Fruit fly (Drosophila melanogaster) whole organism, embryonic: ENCODE data around the gene CG5850.

Source experiments
- Abd-B ChIP-seq: fragments of 200-800 bp; sonication (Bioruptor generic); optimal IDR thresholded peaks from 2 replicates; lab custom pipeline; 2018; ENCODE audit warnings: missing biosample characterization, mild to moderate bottlenecking, missing genetic modification characterization, moderate library complexity
- Adf1 ChIP-seq: fragments of 200-800 bp; sonication (Bioruptor generic); IDR thresholded peaks from 2 replicates; pipeline ENCODE4 v1.3.6; 2022; ENCODE audit warnings: missing biosample characterization, missing genetic modification characterization
- Atf6 ChIP-seq: fragments of 200-800 bp; sonication (Bioruptor generic); IDR thresholded peaks from 2 replicates; pipeline ENCODE4 v1.3.6; 2022; ENCODE audit warnings: missing biosample characterization, missing genetic modification characterization
- Bdp1 ChIP-seq: fragments of 200-800 bp; sonication (Bioruptor generic); optimal IDR thresholded peaks from 3 replicates; lab custom pipeline; 2016; ENCODE audit warnings: missing biosample characterization, missing genetic modification characterization
- CG11560 ChIP-seq: fragments of 200-800 bp; sonication (Bioruptor generic); IDR thresholded peaks from 3 replicates; pipeline ENCODE4 v1.3.6; 2022; ENCODE audit warnings: missing biosample characterization, missing genetic modification characterization
- CG12299 ChIP-seq: fragments of 200-800 bp; sonication (Bioruptor generic); optimal IDR thresholded peaks from 2 replicates; lab custom pipeline; 2018; ENCODE audit warnings: missing biosample characterization, mild to moderate bottlenecking, missing genetic modification characterization
- CG12391 ChIP-seq: fragments of 200-800 bp; sonication (Bioruptor generic); optimal IDR thresholded peaks from 3 replicates; lab custom pipeline; 2018; ENCODE audit warnings: missing biosample characterization, mild to moderate bottlenecking, missing genetic modification characterization, moderate library complexity
- CG13775 ChIP-seq: fragments of 200-800 bp; sonication (Bioruptor generic); optimal IDR thresholded peaks from 3 replicates; lab custom pipeline; 2017; ENCODE audit warnings: missing biosample characterization, mild to moderate bottlenecking, missing genetic modification characterization
- CG14667 ChIP-seq: fragments of 200-800 bp; sonication (Bioruptor generic); IDR thresholded peaks from 2 replicates; pipeline ENCODE4 v1.3.6; 2022; ENCODE audit warnings: missing biosample characterization, missing genetic modification characterization
- CG15696 ChIP-seq: fragments of 200-800 bp; sonication (Bioruptor generic); optimal IDR thresholded peaks from 2 replicates; lab custom pipeline; 2019; ENCODE audit warnings: missing biosample characterization, mild to moderate bottlenecking, missing genetic modification characterization, moderate library complexity
- CG17385 ChIP-seq: fragments of 200-800 bp; sonication (Bioruptor generic); optimal IDR thresholded peaks from 3 replicates; lab custom pipeline; 2018; ENCODE audit warnings: missing biosample characterization, mild to moderate bottlenecking, missing genetic modification characterization
- CG4617 ChIP-seq: fragments of 200-800 bp; sonication (Bioruptor generic); optimal IDR thresholded peaks from 3 replicates; lab custom pipeline; 2016; ENCODE audit warnings: missing biosample characterization, missing genetic modification characterization, borderline replicate concordance
- CG6254 ChIP-seq: fragments of 200-800 bp; sonication (Bioruptor generic); optimal IDR thresholded peaks from 3 replicates; lab custom pipeline; 2017; ENCODE audit warnings: mild to moderate bottlenecking, missing biosample characterization, missing genetic modification reagents, missing genetic modification characterization
- CG7928 ChIP-seq: fragments of 200-800 bp; sonication (Bioruptor generic); optimal IDR thresholded peaks from 2 replicates; lab custom pipeline; 2017; ENCODE audit warnings: missing biosample characterization, mild to moderate bottlenecking, missing genetic modification characterization
- CG7963 ChIP-seq: fragments of 200-800 bp; sonication (Bioruptor generic); IDR thresholded peaks from 3 replicates; pipeline ENCODE4 v1.3.6; 2022; ENCODE audit warnings: missing biosample characterization, missing genetic modification characterization; ENCODE audit not compliant: partially characterized antibody
- CG7987 ChIP-seq: fragments of 200-800 bp; sonication (Bioruptor generic); optimal IDR thresholded peaks from 2 replicates; lab custom pipeline; 2018; ENCODE audit warnings: missing biosample characterization, mild to moderate bottlenecking, missing genetic modification characterization, moderate library complexity
- CG8359 ChIP-seq: fragments of 200-800 bp; sonication (Bioruptor generic); optimal IDR thresholded peaks from 2 replicates; lab custom pipeline; 2017; ENCODE audit warnings: missing biosample characterization, mild to moderate bottlenecking, missing genetic modification characterization, borderline replicate concordance
- CG9609 ChIP-seq: fragments of 200-800 bp; sonication (Bioruptor generic); optimal IDR thresholded peaks from 3 replicates; lab custom pipeline; 2016; ENCODE audit warnings: missing biosample characterization, missing genetic modification characterization
- CG9817 ChIP-seq: fragments of 200-800 bp; sonication (Bioruptor generic); optimal IDR thresholded peaks from 2 replicates; lab custom pipeline; 2018; ENCODE audit warnings: missing biosample characterization, mild to moderate bottlenecking, missing genetic modification characterization, moderate library complexity
- CG9932 ChIP-seq: fragments of 200-800 bp; sonication (Bioruptor generic); IDR thresholded peaks from 2 replicates; pipeline ENCODE4 v1.3.6; 2022; ENCODE audit warnings: missing biosample characterization, missing genetic modification characterization
- CTCF ChIP-seq: fragments of 200-800 bp; sonication (Bioruptor generic); optimal IDR thresholded peaks from 2 replicates; lab custom pipeline; 2017; ENCODE audit warnings: missing biosample characterization, mild to moderate bottlenecking, missing genetic modification characterization, moderate library complexity
- CoRest ChIP-seq: fragments of 200-800 bp; sonication (Bioruptor generic); optimal IDR thresholded peaks from 3 replicates; lab custom pipeline; 2018; ENCODE audit warnings: missing biosample characterization, mild to moderate bottlenecking, missing genetic modification characterization, moderate library complexity
- Dll ChIP-seq: fragments of 200-800 bp; sonication (Bioruptor generic); IDR thresholded peaks from 4 replicates; pipeline ENCODE4 v1.3.6; 2022; ENCODE audit warnings: missing biosample characterization, missing genetic modification characterization; ENCODE audit not compliant: partially characterized antibody
- Ets97D ChIP-seq: fragments of 200-800 bp; sonication (Bioruptor generic); optimal IDR thresholded peaks from 3 replicates; lab custom pipeline; 2016; ENCODE audit warnings: missing biosample characterization, missing genetic modification characterization
- Fer2 ChIP-seq: fragments of 200-800 bp; sonication (Bioruptor generic); optimal IDR thresholded peaks from 2 replicates; lab custom pipeline; 2018; ENCODE audit warnings: missing biosample characterization, mild to moderate bottlenecking, missing genetic modification characterization, moderate library complexity
- Jarid2 ChIP-seq: fragments of 200-800 bp; sonication (Bioruptor generic); optimal IDR thresholded peaks from 3 replicates; lab custom pipeline; 2017; ENCODE audit warnings: mild to moderate bottlenecking, missing biosample characterization, missing genetic modification reagents, missing genetic modification characterization
- NC2β ChIP-seq: fragments of 200-800 bp; sonication (Bioruptor generic); optimal IDR thresholded peaks from 2 replicates; lab custom pipeline; 2016; ENCODE audit warnings: missing biosample characterization, missing genetic modification characterization
- Nf-YC ChIP-seq: fragments of 200-800 bp; optimal IDR thresholded peaks from 3 replicates; lab custom pipeline; 2019; ENCODE audit warnings: missing biosample characterization, mild to moderate bottlenecking, missing genetic modification characterization, moderate library complexity
- ac ChIP-seq: fragments of 200-800 bp; sonication (Bioruptor generic); optimal IDR thresholded peaks from 3 replicates; lab custom pipeline; 2017; ENCODE audit warnings: missing biosample characterization, mild to moderate bottlenecking, missing genetic modification characterization
- aop ChIP-seq: fragments of 200-800 bp; sonication (Bioruptor generic); IDR thresholded peaks from 2 replicates; pipeline ENCODE4 v1.3.6; 2022; ENCODE audit warnings: missing biosample characterization, missing genetic modification characterization
- ara ChIP-seq: fragments of 200-800 bp; sonication (Bioruptor generic); IDR thresholded peaks from 2 replicates; pipeline ENCODE4 v1.3.6; 2022; ENCODE audit warnings: missing biosample characterization, missing genetic modification characterization
- bsh ChIP-seq, 2 experiments: fragments of 200-800 bp; sonication (Bioruptor generic); optimal IDR thresholded peaks; 2 replicates each; lab custom pipeline; 2017 to 2018; ENCODE audit warnings: mild to moderate bottlenecking in 2 of 2, missing biosample characterization in 2 of 2, missing genetic modification characterization in 2 of 2, moderate library complexity in 1 of 2
- btn ChIP-seq: fragments of 200-800 bp; sonication (Bioruptor generic); optimal IDR thresholded peaks from 2 replicates; lab custom pipeline; 2016; ENCODE audit warnings: missing biosample characterization, missing genetic modification characterization
- crp ChIP-seq, 2 experiments: fragments of 200-800 bp; sonication (Bioruptor generic); optimal IDR thresholded peaks; 2 replicates in 1 of 2; 3 replicates in 1 of 2; lab custom pipeline; 2017; ENCODE audit warnings: missing biosample characterization in 2 of 2, missing genetic modification characterization in 2 of 2, mild to moderate bottlenecking in 1 of 2, moderate library complexity in 1 of 2
- cwo ChIP-seq: fragments of 200-800 bp; sonication (Bioruptor generic); optimal IDR thresholded peaks from 3 replicates; lab custom pipeline; 2017; ENCODE audit warnings: missing biosample characterization, missing genetic modification characterization, mild to moderate bottlenecking, moderate library complexity, missing genetic modification reagents
- ewg ChIP-seq: fragments of 200-800 bp; sonication (Bioruptor generic); optimal IDR thresholded peaks from 3 replicates; lab custom pipeline; 2017; ENCODE audit warnings: mild to moderate bottlenecking, missing biosample characterization, missing genetic modification reagents, missing genetic modification characterization
- gsb-n ChIP-seq: fragments of 200-800 bp; sonication (Bioruptor generic); optimal IDR thresholded peaks from 3 replicates; lab custom pipeline; 2018; ENCODE audit warnings: missing biosample characterization, mild to moderate bottlenecking, missing genetic modification characterization
- kah ChIP-seq: fragments of 200-800 bp; sonication (Bioruptor generic); optimal IDR thresholded peaks from 2 replicates; lab custom pipeline; 2018; ENCODE audit warnings: missing biosample characterization, mild to moderate bottlenecking, missing genetic modification characterization
- luna ChIP-seq: fragments of 200-800 bp; sonication (Bioruptor generic); optimal IDR thresholded peaks from 2 replicates; lab custom pipeline; 2016; ENCODE audit warnings: missing biosample characterization, missing genetic modification characterization
- nau ChIP-seq: fragments of 200-800 bp; sonication (Bioruptor generic); optimal IDR thresholded peaks from 3 replicates; lab custom pipeline; 2017; ENCODE audit warnings: missing biosample characterization, mild to moderate bottlenecking, missing genetic modification characterization, missing genetic modification reagents
- oc ChIP-seq: fragments of 200-800 bp; sonication (Bioruptor generic); optimal IDR thresholded peaks from 2 replicates; lab custom pipeline; 2018; ENCODE audit warnings: missing biosample characterization, mild to moderate bottlenecking, missing genetic modification characterization, moderate library complexity
- pho ChIP-seq: fragments of 200-800 bp; sonication (Bioruptor generic); optimal IDR thresholded peaks from 2 replicates; lab custom pipeline; 2016; ENCODE audit warnings: missing biosample characterization, missing genetic modification characterization
- psq ChIP-seq: fragments of 200-800 bp; sonication (Bioruptor generic); optimal IDR thresholded peaks from 2 replicates; lab custom pipeline; 2017; ENCODE audit warnings: missing biosample characterization, missing genetic modification characterization
- shn ChIP-seq: fragments of 200-800 bp; sonication (Bioruptor generic); optimal IDR thresholded peaks from 3 replicates; lab custom pipeline; 2016; ENCODE audit warnings: missing biosample characterization, missing genetic modification characterization
- slp2 ChIP-seq: fragments of 200-800 bp; sonication (Bioruptor generic); optimal IDR thresholded peaks from 2 replicates; lab custom pipeline; 2016; ENCODE audit warnings: missing biosample characterization, missing genetic modification characterization
- sna ChIP-seq: fragments of 200-800 bp; sonication (Bioruptor generic); IDR thresholded peaks from 2 replicates; pipeline ENCODE4 v1.3.6; 2022; ENCODE audit warnings: missing biosample characterization, missing genetic modification characterization; ENCODE audit not compliant: partially characterized antibody
- so ChIP-seq: fragments of 200-800 bp; sonication (Bioruptor generic); IDR thresholded peaks from 3 replicates; pipeline ENCODE4 v1.3.6; 2022; ENCODE audit warnings: missing biosample characterization, missing genetic modification characterization
- sob ChIP-seq: fragments of 200-800 bp; sonication (Bioruptor generic); IDR thresholded peaks from 2 replicates; pipeline ENCODE4 v1.3.6; 2022; ENCODE audit warnings: missing biosample characterization, missing genetic modification characterization
- tap ChIP-seq: fragments of 200-800 bp; optimal IDR thresholded peaks from 3 replicates; lab custom pipeline; 2019; ENCODE audit warnings: missing biosample characterization, mild to moderate bottlenecking, missing genetic modification characterization, moderate library complexity
- tup ChIP-seq: fragments of 200-800 bp; sonication (Bioruptor generic); optimal IDR thresholded peaks from 2 replicates; lab custom pipeline; 2016; ENCODE audit warnings: missing biosample characterization, mild to moderate bottlenecking, missing genetic modification characterization, moderate library complexity
- zen2 ChIP-seq: fragments of 200-800 bp; sonication (Bioruptor generic); IDR thresholded peaks from 3 replicates; pipeline ENCODE4 v1.3.6; 2022; ENCODE audit warnings: missing biosample characterization, missing genetic modification characterization; ENCODE audit not compliant: partially characterized antibody

The CG5850 gene

dm6 chr2L:9943521-9943920 is 20.2 kb downstream of the CG5850 start (continued):
- peak; percentile 62; the same call in 1 of the 2 replicates for TF ChIP-seq Atf6 (GFP tag; lab: Robert Waterston, UW)
- no peak for TF ChIP-seq ac (GFP tag; lab: Kevin White, UChicago)
- TF ChIP-seq slp2 (GFP tag; lab: Kevin White, UChicago): no peak
- TF ChIP-seq crp (GFP tag; optimal IDR thresholded peaks at IDR 0.05; lab: Kevin White, UChicago): no peak
- no peak for TF ChIP-seq luna (GFP tag; lab: Kevin White, UChicago)
- TF ChIP-seq CG7963 (GFP tag; lab: Robert Waterston, UW): no peak
- no peak for TF ChIP-seq CG13775 (GFP tag; lab: Kevin White, UChicago)
- no peak for TF ChIP-seq CG7987 (GFP tag; lab: Kevin White, UChicago)
- no peak for TF ChIP-seq NC2β
- peak; percentile 4 for TF ChIP-seq CG17385 (GFP tag; lab: Kevin White, UChicago)
- no peak for TF ChIP-seq sna
- no peak for TF ChIP-seq CG15696 (tag; lab: Kevin White, UChicago)
- no peak for TF ChIP-seq CG14667 (GFP tag; lab: Robert Waterston, UW)
- TF ChIP-seq tup (GFP tag; lab: Kevin White, UChicago): no peak
- no peak for TF ChIP-seq pho
- TF ChIP-seq oc: no peak
- no peak for TF ChIP-seq nau (GFP tag; lab: Kevin White, UChicago)
- no peak for TF ChIP-seq bsh (GFP tag; optimal IDR thresholded peaks at IDR 0.05; lab: Kevin White, UChicago)
- no peak for TF ChIP-seq gsb-n (tag; lab: Kevin White, UChicago)
- no peak for TF ChIP-seq tap (tag; lab: Kevin White, UChicago)
- no peak for TF ChIP-seq ara (GFP tag; lab: Robert Waterston, UW)
- TF ChIP-seq Fer2: no peak
- no peak for TF ChIP-seq aop (GFP tag; lab: Robert Waterston, UW)
- TF ChIP-seq CG8359: no peak
- TF ChIP-seq btn (GFP tag; lab: Kevin White, UChicago): no peak
- TF ChIP-seq CG12391 (tag; lab: Kevin White, UChicago): no peak
- no peak for TF ChIP-seq CG6254 (GFP tag; lab: Kevin White, UChicago)
- no peak for TF ChIP-seq Dll
- no peak for TF ChIP-seq CG11560 (tag; lab: Robert Waterston, UW)
- 0 out of 2 replicates have a peak, but pooled peaks have one; percentile 16 for TF ChIP-seq sob (GFP tag; lab: Robert Waterston, UW)
- no peak for TF ChIP-seq Jarid2 (GFP tag; lab: Kevin White, UChicago)
- TF ChIP-seq CoRest (tag; lab: Kevin White, UChicago): no peak
- TF ChIP-seq CG7928 (GFP tag; lab: Kevin White, UChicago): no peak
- no peak for TF ChIP-seq Bdp1 (GFP tag; lab: Kevin White, UChicago)
- no peak for TF ChIP-seq ewg (GFP tag; lab: Kevin White, UChicago)
- TF ChIP-seq shn (GFP tag; lab: Kevin White, UChicago): no peak
- no peak for TF ChIP-seq zen2 (GFP tag; lab: Robert Waterston, UW)
- peak; percentile 59 for TF ChIP-seq cwo
- no peak for TF ChIP-seq Ets97D (GFP tag; lab: Kevin White, UChicago)
- no peak for TF ChIP-seq CG9609 (GFP tag; lab: Kevin White, UChicago)
- no peak for TF ChIP-seq Adf1 (GFP tag; lab: Robert Waterston, UW)
- TF ChIP-seq CG12299: no peak
- no peak for TF ChIP-seq so (GFP tag; lab: Robert Waterston, UW)
- TF ChIP-seq CG9817 (tag; lab: Kevin White, UChicago): no peak
- TF ChIP-seq psq: no peak
- TF ChIP-seq CTCF (GFP tag; lab: Kevin White, UChicago): no peak
- no peak for TF ChIP-seq CG4617 (GFP tag; lab: Kevin White, UChicago)
- TF ChIP-seq CG9932: no peak
- TF ChIP-seq kah (GFP tag; lab: Kevin White, UChicago): no peak
- TF ChIP-seq Abd-B (GFP tag; lab: Kevin White, UChicago): no peak
- no peak for TF ChIP-seq Nf-YC
